Worm (Caenorhabditis elegans) whole organism, late embryonic: ENCODE data around the gene rpl-25.1.

Experiments
- ama-1 ChIP-seq: fragments of 150-350 bp; optimal IDR thresholded peaks from 2 replicates; lab custom pipeline; 2014
- ceh-6 ChIP-seq: fragments of 200-800 bp; sonication (Bioruptor generic); optimal IDR thresholded peaks from 2 replicates; lab custom pipeline; 2018; ENCODE audit warnings: mild to moderate bottlenecking, missing genetic modification characterization, missing compliant biosample characterization
- dmd-4 ChIP-seq: sonication (generic microtip); optimal IDR thresholded peaks from 2 replicates; lab custom pipeline; 2016; ENCODE audit warnings: borderline replicate concordance, missing genetic modification characterization, missing compliant biosample characterization
- fax-1 ChIP-seq: sonication (generic microtip); optimal IDR thresholded peaks from 2 replicates; lab custom pipeline; 2016; ENCODE audit warnings: missing genotype, missing genetic modification characterization, missing compliant biosample characterization
- fkh-10 ChIP-seq: fragments of 150-350 bp; optimal IDR thresholded peaks from 2 replicates; lab custom pipeline; 2014; ENCODE audit warnings: missing biosample characterization, missing genetic modification reagents, missing genetic modification characterization
- hlh-30 ChIP-seq: sonication (generic microtip); optimal IDR thresholded peaks from 2 replicates; lab custom pipeline; 2017; ENCODE audit warnings: antibody characterized with exemption, missing genetic modification characterization, missing compliant biosample characterization; ENCODE audit not compliant: insufficient read depth
- npax-4 ChIP-seq: sonication (generic microtip); optimal IDR thresholded peaks from 2 replicates; lab custom pipeline; 2016; ENCODE audit warnings: missing genetic modification characterization, missing compliant biosample characterization
- ttx-3 ChIP-seq: sonication (generic microtip); optimal IDR thresholded peaks from 2 replicates; lab custom pipeline; 2016; ENCODE audit warnings: missing genetic modification reagents, missing genetic modification characterization, missing compliant biosample characterization
- unc-86 ChIP-seq: sonication (generic microtip); optimal IDR thresholded peaks from 2 replicates; lab custom pipeline; 2016; ENCODE audit warnings: missing genetic modification characterization, missing compliant biosample characterization
- ztf-16 ChIP-seq: sonication (generic microtip); optimal IDR thresholded peaks from 2 replicates; lab custom pipeline; 2017; ENCODE audit warnings: missing genetic modification characterization, missing compliant biosample characterization

DNA sequence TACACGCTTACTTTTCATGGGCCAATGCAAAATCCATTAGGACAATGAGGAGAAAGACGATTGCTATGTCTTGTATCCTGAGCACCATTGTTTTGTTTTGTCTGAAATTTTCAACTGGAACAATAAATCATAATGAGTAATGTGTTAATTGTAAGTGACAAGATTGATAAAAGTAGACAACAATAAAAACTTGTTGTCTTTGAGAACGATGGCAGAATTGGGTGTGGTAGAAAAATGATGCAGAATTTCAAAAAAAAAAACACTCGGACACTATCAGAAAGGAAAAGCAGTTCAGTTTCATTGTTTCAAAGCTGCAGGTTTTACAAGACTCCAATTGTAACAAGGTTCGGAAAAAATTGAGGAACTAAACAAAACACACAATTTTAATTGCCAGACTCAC is 32.4 kb upstream of the rpl-25.1 start, which contains the start of gene K02G10.15:
- TF ChIP-seq ama-1 (lab: Kevin White, UChicago) (no peak), ttx-3 (tag; lab: Kevin White, UChicago) (no peak), npax-4 (no peak), ceh-6 (no peak), ztf-16 (tag; lab: Kevin White, UChicago) (no peak), dmd-4 (tag; lab: Kevin White, UChicago) (no peak), fax-1 (no peak), fkh-10 (GFP tag; lab: Kevin White, UChicago) (no peak), hlh-30 (tag; lab: Kevin White, UChicago) (no peak), unc-86 (tag; lab: Kevin White, UChicago) (no peak)
